Fruit fly (Drosophila melanogaster): ENCODE results near the gene ras.

dm6 chrX:10787352-10787751 lies 43.0 kb downstream of the ras start:
- TF ChIP-seq psq (optimal IDR thresholded peaks at IDR 0.05) (no peak), pan (optimal IDR thresholded peaks at IDR 0.05) (no peak), Dll (optimal IDR thresholded peaks at IDR 0.05) (no peak), EcR (GFP tag; optimal IDR thresholded peaks at IDR 0.05) (no peak)

Data from whole organism.